Fruit fly (Drosophila melanogaster) whole organism, embryonic: ENCODE measurements around the gene Crtc.

ENCODE experiments used
- CG10565 ChIP-seq: fragments of 200-800 bp; sonication (Bioruptor generic); optimal IDR thresholded peaks from 3 replicates; lab custom pipeline; 2016; ENCODE audit warnings: missing biosample characterization, mild to moderate bottlenecking, missing genetic modification characterization
- CG12744 ChIP-seq: fragments of 200-800 bp; sonication (Bioruptor generic); optimal IDR thresholded peaks from 2 replicates; lab custom pipeline; 2016; ENCODE audit warnings: missing biosample characterization, missing genetic modification characterization
- CG13296 ChIP-seq: fragments of 200-800 bp; sonication (Bioruptor generic); optimal IDR thresholded peaks from 3 replicates; lab custom pipeline; 2018; ENCODE audit warnings: missing biosample characterization, mild to moderate bottlenecking, missing genetic modification characterization
- CG13424 ChIP-seq: fragments of 200-800 bp; sonication (Bioruptor generic); optimal IDR thresholded peaks from 2 replicates; lab custom pipeline; 2019; ENCODE audit warnings: missing biosample characterization, mild to moderate bottlenecking, missing genetic modification characterization, moderate library complexity
- CG15269 ChIP-seq: fragments of 200-800 bp; sonication (Bioruptor generic); optimal IDR thresholded peaks from 2 replicates; lab custom pipeline; 2018; ENCODE audit warnings: missing biosample characterization, mild to moderate bottlenecking, missing genetic modification characterization, moderate library complexity
- CG18011 ChIP-seq: fragments of 200-800 bp; sonication (Bioruptor generic); optimal IDR thresholded peaks from 2 replicates; lab custom pipeline; 2017; ENCODE audit warnings: missing biosample characterization, missing genetic modification characterization, mild to moderate bottlenecking, moderate library complexity, missing genotype
- CG2889 ChIP-seq: fragments of 200-800 bp; sonication (Bioruptor generic); IDR thresholded peaks from 3 replicates; pipeline ENCODE4 v1.3.6; 2022; ENCODE audit warnings: missing biosample characterization, missing genetic modification characterization
- CG3726 ChIP-seq: fragments of 200-800 bp; sonication (Bioruptor generic); IDR thresholded peaks from 3 replicates; pipeline ENCODE4, ENCODE4 v1.3.6; 2022; ENCODE audit warnings: missing biosample characterization, missing genetic modification characterization
- CG3995 ChIP-seq: fragments of 200-800 bp; sonication (Bioruptor generic); optimal IDR thresholded peaks from 3 replicates; lab custom pipeline; 2016; ENCODE audit warnings: missing biosample characterization, missing genetic modification characterization
- CG43689 ChIP-seq: fragments of 200-800 bp; sonication (Bioruptor generic); IDR thresholded peaks from 2 replicates; pipeline ENCODE4 v1.3.6; 2022; ENCODE audit warnings: missing biosample characterization, missing genetic modification characterization
- CG6689 ChIP-seq: fragments of 200-800 bp; sonication (Bioruptor generic); IDR thresholded peaks from 2 replicates; pipeline ENCODE4 v1.3.6; 2022; ENCODE audit warnings: missing biosample characterization, missing genetic modification characterization
- CG6765 ChIP-seq: fragments of 200-800 bp; sonication (Bioruptor generic); optimal IDR thresholded peaks from 3 replicates; lab custom pipeline; 2017; ENCODE audit warnings: missing biosample characterization, mild to moderate bottlenecking, missing genetic modification characterization
- CG7372 ChIP-seq: fragments of 200-800 bp; sonication (Bioruptor generic); IDR thresholded peaks from 2 replicates; pipeline ENCODE4 v1.3.6; 2022; ENCODE audit warnings: missing biosample characterization, missing genetic modification characterization
- CG7786 ChIP-seq: fragments of 200-800 bp; sonication (Bioruptor generic); optimal IDR thresholded peaks from 2 replicates; lab custom pipeline; 2016; ENCODE audit warnings: missing biosample characterization, missing genetic modification characterization
- CG9215 ChIP-seq: fragments of 200-800 bp; sonication (Bioruptor generic); IDR thresholded peaks from 2 replicates; pipeline ENCODE4 v1.3.6; 2022; ENCODE audit warnings: missing biosample characterization, missing genetic modification characterization
- Chrac-16 ChIP-seq: fragments of 200-800 bp; sonication (Bioruptor generic); optimal IDR thresholded peaks from 3 replicates; lab custom pipeline; 2016; ENCODE audit warnings: missing biosample characterization, missing genetic modification characterization
- D19A ChIP-seq: fragments of 200-800 bp; optimal IDR thresholded peaks from 3 replicates; lab custom pipeline; 2019; ENCODE audit warnings: missing biosample characterization, mild to moderate bottlenecking, missing genetic modification characterization, moderate library complexity
- Dll ChIP-seq: fragments of 200-800 bp; sonication (Bioruptor generic); IDR thresholded peaks from 4 replicates; pipeline ENCODE4 v1.3.6; 2022; ENCODE audit warnings: missing biosample characterization, missing genetic modification characterization; ENCODE audit not compliant: partially characterized antibody
- Eip74EF ChIP-seq, 2 experiments: fragments of 200-800 bp in 1 of 2; fragments of >200 bp in 1 of 2; sonication (Bioruptor generic) in 1 of 2; optimal IDR thresholded peaks; 2 replicates each; lab custom pipeline; 2017 to 2019; ENCODE audit warnings: missing biosample characterization in 2 of 2, missing genetic modification characterization in 2 of 2, mild to moderate bottlenecking in 1 of 2, moderate library complexity in 1 of 2
- Ets65A ChIP-seq: fragments of 200-800 bp; sonication (Bioruptor generic); peaks from one replicate; lab custom pipeline; 2016; ENCODE audit warnings: missing biosample characterization, missing genetic modification characterization
- GATAe ChIP-seq: fragments of 200-800 bp; sonication (Bioruptor generic); conservative IDR thresholded peaks from 2 replicates; pipeline ENCODE4 v1.3.6; 2022; ENCODE audit warnings: missing biosample characterization, missing genetic modification characterization
- Gug ChIP-seq: fragments of 200-800 bp; sonication (Bioruptor generic); IDR thresholded peaks from 4 replicates; pipeline ENCODE4 v1.3.6; 2022; ENCODE audit warnings: missing biosample characterization, missing genetic modification characterization
- H15 ChIP-seq: fragments of 200-800 bp; sonication (Bioruptor generic); IDR thresholded peaks from 3 replicates; pipeline ENCODE4 v1.3.6; 2022; ENCODE audit warnings: missing biosample characterization, missing genetic modification characterization
- HLH3B ChIP-seq: fragments of 200-800 bp; sonication (Bioruptor generic); IDR thresholded peaks from 2 replicates; pipeline ENCODE4 v1.3.6; 2022; ENCODE audit warnings: missing biosample characterization, missing genetic modification characterization
- Hmr ChIP-seq: fragments of 200-800 bp; sonication (Bioruptor generic); optimal IDR thresholded peaks from 3 replicates; lab custom pipeline; 2017; ENCODE audit warnings: mild to moderate bottlenecking, missing biosample characterization, missing genetic modification reagents, missing genetic modification characterization
- Hr78 ChIP-seq, 2 experiments: fragments of 200-800 bp in 1 of 2; fragments of >200 bp in 1 of 2; sonication (Bioruptor generic) in 1 of 2; optimal IDR thresholded peaks; 2 replicates each; lab custom pipeline; 2017 to 2019; ENCODE audit warnings: missing biosample characterization in 2 of 2, missing genetic modification characterization in 2 of 2, mild to moderate bottlenecking in 1 of 2, moderate library complexity in 1 of 2
- Max ChIP-seq: fragments of 200-800 bp; sonication (Bioruptor generic); optimal IDR thresholded peaks from 2 replicates; lab custom pipeline; 2016; ENCODE audit warnings: missing biosample characterization, mild to moderate bottlenecking, missing genetic modification characterization
- Med ChIP-seq: fragments of 200-800 bp; sonication (Bioruptor generic); peaks from one replicate; lab custom pipeline; 2016; ENCODE audit warnings: missing biosample characterization, missing genetic modification characterization, mild to moderate bottlenecking, inconsistent platforms, moderate library complexity
- Vsx1 ChIP-seq: fragments of 200-800 bp; sonication (Bioruptor generic); optimal IDR thresholded peaks from 2 replicates; lab custom pipeline; 2017; ENCODE audit warnings: missing biosample characterization, mild to moderate bottlenecking, missing genetic modification characterization, missing genetic modification reagents
- abd-A ChIP-seq: fragments of 200-800 bp; sonication (Bioruptor generic); optimal IDR thresholded peaks from 3 replicates; lab custom pipeline; 2019; ENCODE audit warnings: missing biosample characterization, mild to moderate bottlenecking, missing genetic modification characterization, moderate library complexity
- bab2 ChIP-seq: fragments of 200-800 bp; sonication (Bioruptor generic); optimal IDR thresholded peaks from 2 replicates; lab custom pipeline; 2016; ENCODE audit warnings: missing biosample characterization, missing genetic modification characterization
- chinmo ChIP-seq: fragments of 200-800 bp; sonication (Bioruptor generic); IDR thresholded peaks from 4 replicates; pipeline ENCODE4 v1.3.6; 2022; ENCODE audit warnings: missing biosample characterization, missing genetic modification characterization; ENCODE audit not compliant: partially characterized antibody
- cwo ChIP-seq: fragments of 200-800 bp; sonication (Bioruptor generic); optimal IDR thresholded peaks from 3 replicates; lab custom pipeline; 2017; ENCODE audit warnings: missing biosample characterization, missing genetic modification characterization, mild to moderate bottlenecking, moderate library complexity, missing genetic modification reagents
- ems ChIP-seq: fragments of 200-800 bp; sonication (Bioruptor generic); optimal IDR thresholded peaks from 3 replicates; lab custom pipeline; 2016; ENCODE audit warnings: missing biosample characterization, missing genetic modification characterization
- eve ChIP-seq, 2 experiments: fragments of >200 bp; optimal IDR thresholded peaks; 2 replicates each; lab custom pipeline; 2017; ENCODE audit warnings: missing biosample characterization in 2 of 2, missing genetic modification characterization in 2 of 2
- exex ChIP-seq: fragments of 200-800 bp; sonication (Bioruptor generic); optimal IDR thresholded peaks from 4 replicates; lab custom pipeline; 2018; ENCODE audit warnings: missing biosample characterization, mild to moderate bottlenecking, missing genetic modification characterization, moderate library complexity
- ftz-f1 ChIP-seq: fragments of 200-800 bp; sonication (Bioruptor generic); optimal IDR thresholded peaks from 2 replicates; lab custom pipeline; 2016; ENCODE audit warnings: missing biosample characterization, missing genetic modification characterization
- grn ChIP-seq: fragments of 200-800 bp; sonication (Bioruptor generic); optimal IDR thresholded peaks from 3 replicates; lab custom pipeline; 2017; ENCODE audit warnings: missing biosample characterization, missing genetic modification characterization
- hkb ChIP-seq, 2 experiments: fragments of 200-800 bp in 1 of 2; fragments of >200 bp in 1 of 2; sonication (Bioruptor generic) in 1 of 2; IDR thresholded peaks in 1 of 2; optimal IDR thresholded peaks in 1 of 2; 2 replicates each; pipeline versions ENCODE4 v1.3.6 to Lab custom; 2017 to 2022; ENCODE audit warnings: missing biosample characterization in 1 of 2, missing genetic modification characterization in 1 of 2
- ind ChIP-seq: fragments of 200-800 bp; sonication (Bioruptor generic); optimal IDR thresholded peaks from 3 replicates; lab custom pipeline; 2016; ENCODE audit warnings: missing biosample characterization, missing genetic modification characterization
- mirr ChIP-seq: fragments of 200-800 bp; sonication (Bioruptor generic); optimal IDR thresholded peaks from 3 replicates; lab custom pipeline; 2018; ENCODE audit warnings: missing biosample characterization, mild to moderate bottlenecking, missing genetic modification characterization
- nerfin-2 ChIP-seq: fragments of 200-800 bp; sonication (Bioruptor generic); IDR thresholded peaks from 2 replicates; pipeline ENCODE4 v1.3.6; 2022; ENCODE audit warnings: missing biosample characterization, missing genetic modification characterization; ENCODE audit not compliant: partially characterized antibody
- pita ChIP-seq: fragments of 200-800 bp; sonication (Bioruptor generic); optimal IDR thresholded peaks from 2 replicates; lab custom pipeline; 2017; ENCODE audit warnings: missing biosample characterization, mild to moderate bottlenecking, missing genetic modification characterization
- sd ChIP-seq: fragments of 200-800 bp; sonication (Bioruptor generic); optimal IDR thresholded peaks from 3 replicates; lab custom pipeline; 2018; ENCODE audit warnings: missing biosample characterization, mild to moderate bottlenecking, missing genetic modification characterization, moderate library complexity
- sens-2 ChIP-seq: fragments of 200-800 bp; sonication (Bioruptor generic); IDR thresholded peaks from 2 replicates; pipeline ENCODE4 v1.3.6; 2022; ENCODE audit warnings: missing biosample characterization, missing genetic modification characterization
- sug ChIP-seq: fragments of 200-800 bp; optimal IDR thresholded peaks from 2 replicates; lab custom pipeline; 2019; ENCODE audit warnings: missing biosample characterization, mild to moderate bottlenecking, missing genetic modification characterization, moderate library complexity
- tna ChIP-seq: fragments of 200-800 bp; sonication (Bioruptor generic); IDR thresholded peaks from 2 replicates; pipeline ENCODE4 v1.3.6; 2022; ENCODE audit warnings: missing biosample characterization, missing genetic modification characterization; ENCODE audit not compliant: partially characterized antibody
- unpg ChIP-seq: fragments of 200-800 bp; sonication (Bioruptor generic); optimal IDR thresholded peaks from 3 replicates; lab custom pipeline; 2018; ENCODE audit warnings: missing biosample characterization, mild to moderate bottlenecking, missing genetic modification characterization, moderate library complexity
- z ChIP-seq: fragments of 200-800 bp; sonication (Bioruptor generic); IDR thresholded peaks from 3 replicates; pipeline ENCODE4 v1.3.6; 2022; ENCODE audit warnings: missing biosample characterization, missing genetic modification characterization

Crtc gene

dm6 chr3L:17615838-17616237 is 53.2 kb downstream of the Crtc start:
- TF ChIP-seq GATAe (GFP tag; lab: Robert Waterston, UW), result 0 out of 2 replicates have a peak, but pooled peaks have one; percentile 28
- TF ChIP-seq sug (tag; lab: Kevin White, UChicago), result peak; percentile 27
- TF ChIP-seq Ets65A (GFP tag; lab: Kevin White, UChicago), result no peak
- peak; percentile 49 for TF ChIP-seq Med (GFP tag; lab: Kevin White, UChicago)
- peak; percentile 41 for TF ChIP-seq Vsx1 (GFP tag; lab: Kevin White, UChicago)
- peak; percentile 49; the same call in 1 of the 2 replicates for TF ChIP-seq CG7372 (GFP tag; lab: Robert Waterston, UW)
- TF ChIP-seq sd, result peak; percentile 88
- TF ChIP-seq exex (tag; lab: Kevin White, UChicago), result peak; percentile 8
- no peak for TF ChIP-seq ems (GFP tag; lab: Kevin White, UChicago)
- TF ChIP-seq grn, result peak; percentile 84
- TF ChIP-seq Hmr (GFP tag; lab: Kevin White, UChicago), result peak; percentile 6
- no peak for TF ChIP-seq CG13424
- TF ChIP-seq mirr (GFP tag; lab: Kevin White, UChicago), result peak; percentile 43
- TF ChIP-seq Eip74EF (GFP tag; optimal IDR thresholded peaks at IDR 0.05; lab: Kevin White, UChicago), result peak in 1 of 2 experiments; percentile 71
- TF ChIP-seq CG6689 (GFP tag; lab: Robert Waterston, UW), result no peak
- TF ChIP-seq chinmo (GFP tag; lab: Robert Waterston, UW), result peak; percentile 65; the same call in 1 of the 4 replicates
- TF ChIP-seq eve (GFP tag; optimal IDR thresholded peaks at IDR 0.05; lab: Kevin White, UChicago), result peak in 1 of 2 experiments; percentile 10
- TF ChIP-seq CG10565 (GFP tag; lab: Kevin White, UChicago), result no peak
- no peak for TF ChIP-seq CG3726 (GFP tag; lab: Robert Waterston, UW)
- peak; percentile 24 for TF ChIP-seq CG3995 (GFP tag; lab: Kevin White, UChicago)
- TF ChIP-seq Chrac-16 (GFP tag; lab: Kevin White, UChicago), result no peak
- TF ChIP-seq CG13296 (GFP tag; lab: Kevin White, UChicago), result peak; percentile 49

dm6 chr3L:17615286-17615685 is 53.7 kb downstream of the Crtc start:
- TF ChIP-seq nerfin-2 (GFP tag; lab: Robert Waterston, UW), result no peak
- peak in 1 of 2 experiments; percentile 18 for TF ChIP-seq Eip74EF (GFP tag; optimal IDR thresholded peaks at IDR 0.05; lab: Kevin White, UChicago)
- no peak for TF ChIP-seq Gug (GFP tag; lab: Robert Waterston, UW)
- no peak for TF ChIP-seq eve (GFP tag; optimal IDR thresholded peaks at IDR 0.05; lab: Kevin White, UChicago)
- no peak for TF ChIP-seq CG43689 (GFP tag; lab: Robert Waterston, UW)
- TF ChIP-seq abd-A (tag; lab: Kevin White, UChicago), result no peak
- TF ChIP-seq ftz-f1, result peak; percentile 87
- TF ChIP-seq CG7786 (GFP tag; lab: Kevin White, UChicago), result no peak
- no peak for TF ChIP-seq CG2889 (GFP tag; lab: Robert Waterston, UW)
- peak; percentile 60; the same call in 2 of the 3 replicates for TF ChIP-seq z (GFP tag; lab: Robert Waterston, UW)
- TF ChIP-seq H15, result no peak
- TF ChIP-seq pita, result no peak
- no peak for TF ChIP-seq CG12744
- TF ChIP-seq Hr78 (GFP tag; optimal IDR thresholded peaks at IDR 0.05; lab: Kevin White, UChicago), result peak in 1 of 2 experiments; percentile 4
- no peak for TF ChIP-seq CG18011 (GFP tag; lab: Kevin White, UChicago)
- TF ChIP-seq hkb (optimal IDR thresholded peaks at IDR 0.05; lab: Kevin White, UChicago), result peak; percentile 20
- no peak for TF ChIP-seq hkb (GFP tag; IDR thresholded peaks at IDR 0.05; lab: Robert Waterston, UW)
- no peak for TF ChIP-seq D19A (tag; lab: Kevin White, UChicago)
- TF ChIP-seq bab2 (GFP tag; lab: Kevin White, UChicago), result no peak
- TF ChIP-seq CG6765 (GFP tag; lab: Kevin White, UChicago), result no peak
- no peak for TF ChIP-seq ind
- peak; percentile 54 for TF ChIP-seq Med (GFP tag; lab: Kevin White, UChicago)
- TF ChIP-seq Max (GFP tag; lab: Kevin White, UChicago), result no peak
- TF ChIP-seq Dll (GFP tag; lab: Robert Waterston, UW), result no peak
- TF ChIP-seq tna (GFP tag; lab: Robert Waterston, UW), result no peak
- TF ChIP-seq sens-2 (GFP tag; lab: Robert Waterston, UW), result no peak
- TF ChIP-seq unpg (GFP tag; lab: Kevin White, UChicago), result no peak
- TF ChIP-seq CG9215 (GFP tag; lab: Robert Waterston, UW), result no peak
- TF ChIP-seq cwo (GFP tag; lab: Kevin White, UChicago), result no peak
- no peak for TF ChIP-seq HLH3B (GFP tag; lab: Robert Waterston, UW)
- no peak for TF ChIP-seq CG15269 (tag; lab: Kevin White, UChicago)
